Worm (Caenorhabditis elegans): ENCODE results near the gene srx-137.

The srx-137 gene

DNA sequence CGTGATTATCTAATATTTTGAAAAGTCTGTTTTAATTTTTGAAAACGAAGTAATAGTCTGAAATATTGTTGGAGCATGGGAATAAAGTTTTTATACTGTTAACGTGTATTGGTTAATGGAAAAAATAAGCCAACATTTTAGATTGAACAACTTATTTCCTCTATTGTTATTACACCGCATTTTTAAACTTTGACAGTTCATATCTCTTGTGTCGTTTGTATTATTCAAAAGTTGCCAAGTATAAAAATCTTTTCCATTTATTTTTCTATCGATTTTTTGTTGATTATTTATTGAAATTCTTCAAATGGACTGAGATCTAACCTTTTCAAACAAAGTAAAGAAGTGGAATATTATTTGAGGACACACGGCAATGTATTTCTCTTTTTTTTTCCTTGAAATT, 31.8 kb upstream of the srx-137 start, which contains the start of gene str-165:
str-165 (plus strand) TSS at position 301 of the 400 bp plus-strand sequence.
- TF ChIP-seq hlh-1 (tag; optimal IDR thresholded peaks at IDR 0.05) = no peak
- TF ChIP-seq sem-2 (GFP tag; optimal IDR thresholded peaks at IDR 0.05) = no peak
- TF ChIP-seq unc-62 (GFP tag; optimal IDR thresholded peaks at IDR 0.05) = no peak
- no peak for TF ChIP-seq mep-1 (tag; optimal IDR thresholded peaks at IDR 0.05)
- TF ChIP-seq ceh-43 (GFP tag; optimal IDR thresholded peaks at IDR 0.05) = no peak
- no peak for TF ChIP-seq nhr-28 (tag; optimal IDR thresholded peaks at IDR 0.05)
- no peak for TF ChIP-seq nhr-12 (tag; optimal IDR thresholded peaks at IDR 0.05)
- TF ChIP-seq lin-32 (GFP tag; optimal IDR thresholded peaks at IDR 0.05) = no peak
- TF ChIP-seq ham-2 (GFP tag; optimal IDR thresholded peaks at IDR 0.05) = no peak
- TF ChIP-seq ceh-39 (tag; optimal IDR thresholded peaks at IDR 0.05) = no peak
- no peak for TF ChIP-seq bed-3 (GFP tag; optimal IDR thresholded peaks at IDR 0.05)
- TF ChIP-seq lsy-2 (tag; optimal IDR thresholded peaks at IDR 0.05) = no peak

DNA sequence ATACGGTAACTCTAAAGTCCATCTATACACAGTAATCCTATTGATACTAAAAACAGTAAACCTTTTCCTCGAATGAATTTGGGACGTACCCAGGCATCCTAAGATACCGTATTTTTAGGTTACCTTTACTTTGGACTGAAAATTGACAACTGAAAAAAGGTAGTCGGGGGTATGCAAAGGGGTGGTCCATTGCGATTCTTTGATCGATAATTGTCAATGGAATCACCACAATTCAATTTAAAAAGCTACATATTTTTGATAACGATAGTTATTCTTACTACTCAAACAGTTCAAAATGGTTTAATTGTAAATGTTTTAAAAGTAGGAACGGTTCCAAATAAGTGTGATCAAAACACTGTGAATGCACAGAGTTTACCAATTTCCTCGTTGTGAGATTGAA, 28.7 kb upstream of the srx-137 start, which contains the start of gene srx-129:
srx-129 (plus strand) TSS at position 301 of the 400 bp plus-strand sequence.
- TF ChIP-seq hlh-1 (tag; optimal IDR thresholded peaks at IDR 0.05) (no peak), ceh-39 (tag; optimal IDR thresholded peaks at IDR 0.05) (no peak), lin-13 (tag; optimal IDR thresholded peaks at IDR 0.05) (no peak), sem-2 (GFP tag; optimal IDR thresholded peaks at IDR 0.05) (no peak), snpc-4 (tag; optimal IDR thresholded peaks at IDR 0.05) (no peak), blmp-1 (tag; optimal IDR thresholded peaks at IDR 0.05) (no peak), tbx-8 (GFP tag; optimal IDR thresholded peaks at IDR 0.05) (no peak), mep-1 (tag; optimal IDR thresholded peaks at IDR 0.05) (no peak), unc-39 (tag; optimal IDR thresholded peaks at IDR 0.05) (no peak), cnd-1 (tag; optimal IDR thresholded peaks at IDR 0.05) (no peak), ceh-83 (GFP tag; optimal IDR thresholded peaks at IDR 0.05) (no peak), drap-1 (GFP tag; optimal IDR thresholded peaks at IDR 0.05) (no peak), flh-1 (GFP tag; optimal IDR thresholded peaks at IDR 0.05) (no peak), nhr-237 (tag; optimal IDR thresholded peaks at IDR 0.05) (no peak)

DNA sequence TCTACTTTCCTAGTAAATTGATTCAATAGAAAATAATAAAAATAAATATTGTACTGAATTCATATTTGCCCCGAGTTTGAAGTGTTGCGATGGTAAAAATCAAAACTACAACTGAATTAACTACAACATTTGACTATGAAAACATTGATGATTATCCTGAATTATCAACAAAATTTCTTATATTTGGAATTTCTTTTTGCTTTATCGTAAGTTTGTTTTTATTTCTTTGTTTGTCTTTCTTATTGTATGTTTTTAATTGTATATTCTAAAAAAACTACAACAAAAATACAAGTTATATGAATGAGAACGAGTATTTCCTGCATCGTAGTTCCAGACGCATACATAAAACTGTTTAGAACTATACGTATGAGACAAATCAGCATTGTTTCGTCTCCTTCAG, 25.4 kb upstream of the srx-137 start, which contains the start of gene srx-128:
srx-128 (plus strand) TSS at position 301 of the 400 bp plus-strand sequence.
- TF ChIP-seq bed-3 (GFP tag; optimal IDR thresholded peaks at IDR 0.05) (no peak), unc-120 (tag; optimal IDR thresholded peaks at IDR 0.05; ENCODE audit: poor library complexity, severe bottlenecking) (no peak), hlh-1 (tag; optimal IDR thresholded peaks at IDR 0.05) (no peak), nhr-2 (tag; optimal IDR thresholded peaks at IDR 0.05) (no peak), blmp-1 (tag; optimal IDR thresholded peaks at IDR 0.05) (no peak), ceh-43 (GFP tag; optimal IDR thresholded peaks at IDR 0.05) (no peak), snpc-4 (tag; optimal IDR thresholded peaks at IDR 0.05) (no peak), nhr-76 (tag; optimal IDR thresholded peaks at IDR 0.05) (no peak), nhr-28 (tag; optimal IDR thresholded peaks at IDR 0.05) (no peak), ces-1 (GFP tag; optimal IDR thresholded peaks at IDR 0.05) (no peak), lin-32 (GFP tag; optimal IDR thresholded peaks at IDR 0.05) (no peak), elt-1 (tag; optimal IDR thresholded peaks at IDR 0.05; ENCODE audit: borderline replicate concordance, insufficient read depth) (no peak), unc-62 (GFP tag; optimal IDR thresholded peaks at IDR 0.05) (no peak), lsy-2 (tag; optimal IDR thresholded peaks at IDR 0.05) (no peak), drap-1 (GFP tag; optimal IDR thresholded peaks at IDR 0.05) (no peak), pha-4 (tag; optimal IDR thresholded peaks at IDR 0.05) (no peak)

DNA sequence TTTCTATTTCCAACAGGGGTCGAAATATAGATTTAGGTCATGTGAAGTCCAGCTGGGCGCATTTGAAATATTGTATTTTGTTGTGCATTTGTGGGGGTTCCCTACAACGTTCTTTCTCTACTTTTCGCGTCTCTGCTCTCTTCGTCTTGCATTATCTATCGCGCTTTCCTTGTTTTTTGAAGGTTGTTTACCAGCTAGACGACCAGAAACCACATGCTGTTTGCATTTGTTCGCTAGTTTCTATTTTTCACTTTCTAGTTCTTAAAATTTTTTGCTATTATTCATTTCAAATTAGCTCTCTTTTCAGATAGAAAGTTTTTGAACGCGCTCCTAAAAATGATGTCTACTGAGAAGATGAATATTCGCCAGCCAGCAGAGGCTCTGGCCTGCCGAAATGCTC, 23.2 kb upstream of the srx-137 start, which contains the start of gene F55B12.10:
F55B12.10 (plus strand) TSS at position 301 of the 400 bp plus-strand sequence.
- TF ChIP-seq drap-1 (GFP tag; optimal IDR thresholded peaks at IDR 0.05) (no peak), unc-39 (tag; optimal IDR thresholded peaks at IDR 0.05) (no peak)

DNA sequence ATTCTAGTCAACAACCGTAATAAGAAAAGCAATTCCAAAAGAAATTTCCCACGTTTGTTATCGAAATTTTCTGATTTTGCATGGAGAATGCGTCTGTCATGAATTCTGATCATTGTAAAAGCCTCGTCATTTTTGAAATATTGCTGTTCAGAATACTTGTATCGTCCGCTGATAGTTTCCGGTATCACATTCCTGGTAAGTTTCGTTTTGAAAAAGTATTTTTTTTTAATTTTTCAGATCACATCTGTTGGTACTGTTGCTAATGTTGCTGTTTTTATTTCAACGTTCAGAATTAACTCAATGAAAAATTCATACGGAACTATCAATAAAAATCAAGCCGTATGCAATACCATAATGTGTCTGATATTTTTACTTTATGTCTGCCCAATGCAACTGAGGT, 21.7 kb upstream of the srx-137 start, which contains the start of gene srx-17:
srx-17 (plus strand) TSS at position 301 of the 400 bp plus-strand sequence.
- TF ChIP-seq unc-39 (tag; optimal IDR thresholded peaks at IDR 0.05) (no peak), zip-8 (tag; optimal IDR thresholded peaks at IDR 0.05) (no peak), drap-1 (GFP tag; optimal IDR thresholded peaks at IDR 0.05) (no peak), lsy-2 (tag; optimal IDR thresholded peaks at IDR 0.05) (no peak), cnd-1 (tag; optimal IDR thresholded peaks at IDR 0.05) (no peak), snpc-4 (tag; optimal IDR thresholded peaks at IDR 0.05) (no peak), ces-1 (GFP tag; optimal IDR thresholded peaks at IDR 0.05) (no peak), nhr-28 (tag; optimal IDR thresholded peaks at IDR 0.05) (no peak), sem-2 (GFP tag; optimal IDR thresholded peaks at IDR 0.05) (no peak), unc-120 (tag; optimal IDR thresholded peaks at IDR 0.05; ENCODE audit: poor library complexity, severe bottlenecking) (no peak), pha-4 (tag; optimal IDR thresholded peaks at IDR 0.05) (no peak), sptf-1 (tag; optimal IDR thresholded peaks at IDR 0.05) (no peak), M03D4.4 (tag; optimal IDR thresholded peaks at IDR 0.05) (no peak), nhr-76 (tag; optimal IDR thresholded peaks at IDR 0.05) (no peak), bed-3 (GFP tag; optimal IDR thresholded peaks at IDR 0.05) (no peak), nhr-12 (tag; optimal IDR thresholded peaks at IDR 0.05) (no peak), ceh-39 (tag; optimal IDR thresholded peaks at IDR 0.05) (no peak)

Measured in whole organism, mixed stage, embryonic.